Worm (Caenorhabditis elegans) whole organism, midembryonic: ENCODE measurements around the gene Y45F10C.1.

ENCODE experiments used
- klf-2 ChIP-seq: fragments of 200-800 bp; sonication (Bioruptor generic); conservative IDR thresholded peaks from 2 replicates; pipeline ENCODE4 v1.3.6; 2022; ENCODE audit warnings: missing genetic modification reagents, missing genetic modification characterization, missing compliant biosample characterization
- ref-1 ChIP-seq: fragments of 200-800 bp; sonication (Bioruptor generic); conservative IDR thresholded peaks from 2 replicates; pipeline ENCODE4 v1.3.6; 2022; ENCODE audit warnings: missing genetic modification reagents, missing genetic modification characterization, missing compliant biosample characterization

DNA sequence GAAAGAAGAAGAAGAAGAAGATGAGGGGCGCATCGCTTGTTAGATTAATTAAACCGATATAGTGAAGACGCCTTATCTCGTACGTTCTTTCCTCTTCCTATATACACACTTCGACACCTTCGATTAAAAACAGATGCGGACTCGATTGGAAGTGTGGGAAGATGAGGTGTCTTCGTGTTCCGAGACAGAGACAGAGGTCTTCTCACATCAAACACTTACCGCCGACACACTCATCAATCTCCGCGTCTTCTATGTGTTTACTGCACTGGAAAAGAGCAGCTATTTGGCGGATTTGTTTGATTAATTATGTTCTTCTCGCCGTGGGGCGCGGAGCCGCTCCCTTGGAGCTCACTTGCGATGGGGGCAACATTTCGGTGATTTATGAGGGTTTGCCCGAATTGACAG lies 40.0 kb upstream of the Y45F10C.1 start:
- TF ChIP-seq ref-1 (GFP tag; lab: Robert Waterston, UW) (no peak), klf-2 (GFP tag; lab: Robert Waterston, UW) (0 out of 2 replicates have a peak, but pooled peaks have one; percentile 12)
